Worm (Caenorhabditis elegans) whole organism, early embryonic: ENCODE results near the gene Y4C6B.4.
"Not testable (repeated sequence)": the region's sequence is repeated elsewhere in the genome, so short reads cannot be mapped to it uniquely, and the experiment has no call there.

Experiments
- B0310.2 ChIP-seq: sonication (generic microtip); optimal IDR thresholded peaks from 2 replicates; lab custom pipeline; 2016; ENCODE audit warnings: mild to moderate bottlenecking, missing genetic modification characterization, missing compliant biosample characterization
- F13C5.2 ChIP-seq: sonication (generic microtip); optimal IDR thresholded peaks from 2 replicates; lab custom pipeline; 2017; ENCODE audit warnings: mild to moderate bottlenecking, missing genetic modification characterization, inconsistent platforms, missing compliant biosample characterization
- ama-1 ChIP-seq: fragments of 150-350 bp; optimal IDR thresholded peaks from 2 replicates; lab custom pipeline; 2014
- ceh-13 ChIP-seq: fragments of 200-800 bp; sonication (Bioruptor generic); optimal IDR thresholded peaks from 2 replicates; lab custom pipeline; 2018; ENCODE audit warnings: mild to moderate bottlenecking, missing genetic modification characterization, missing compliant biosample characterization
- ceh-36 ChIP-seq: sonication (generic microtip); optimal IDR thresholded peaks from 2 replicates; lab custom pipeline; 2016; ENCODE audit warnings: missing genetic modification characterization, inconsistent platforms, missing compliant biosample characterization
- ets-7 ChIP-seq: sonication (generic microtip); optimal IDR thresholded peaks from 2 replicates; lab custom pipeline; 2016; ENCODE audit warnings: missing genotype, missing genetic modification characterization, missing compliant biosample characterization
- flt-1 ChIP-seq: fragments of 200-800 bp; sonication (Bioruptor generic); IDR thresholded peaks from 2 replicates; pipeline ENCODE4 v1.3.6; 2022; ENCODE audit warnings: missing genetic modification characterization, missing compliant biosample characterization
- hmbx-1 ChIP-seq: sonication (generic microtip); optimal IDR thresholded peaks from 2 replicates; lab custom pipeline; 2016; ENCODE audit warnings: mild to moderate bottlenecking, missing genetic modification characterization, missing compliant biosample characterization
- pes-1 ChIP-seq: fragments of 200-800 bp; sonication (Bioruptor generic); IDR thresholded peaks from 2 replicates; pipeline ENCODE4 v1.3.6; 2022; ENCODE audit warnings: missing genetic modification reagents, missing genetic modification characterization, missing compliant biosample characterization
- scrt-1 ChIP-seq: fragments of 200-800 bp; sonication (Bioruptor generic); IDR thresholded peaks from 2 replicates; pipeline ENCODE4 v1.3.6; 2022; ENCODE audit warnings: missing genetic modification characterization, missing compliant biosample characterization
- sea-1 ChIP-seq: fragments of 200-800 bp; sonication (Bioruptor generic); conservative IDR thresholded peaks from 2 replicates; pipeline ENCODE4 v1.3.6; 2022; ENCODE audit warnings: missing genetic modification characterization, missing compliant biosample characterization
- tbx-11 ChIP-seq: fragments of 200-800 bp; sonication (Bioruptor generic); IDR thresholded peaks from 2 replicates; pipeline ENCODE4 v1.3.6; 2022; ENCODE audit warnings: missing genetic modification characterization, missing compliant biosample characterization
- tbx-37 ChIP-seq: fragments of 200-800 bp; sonication (Bioruptor generic); conservative IDR thresholded peaks from 2 replicates; pipeline ENCODE4 v1.3.6; 2022; ENCODE audit warnings: missing genetic modification reagents, missing genetic modification characterization, missing compliant biosample characterization

DNA sequence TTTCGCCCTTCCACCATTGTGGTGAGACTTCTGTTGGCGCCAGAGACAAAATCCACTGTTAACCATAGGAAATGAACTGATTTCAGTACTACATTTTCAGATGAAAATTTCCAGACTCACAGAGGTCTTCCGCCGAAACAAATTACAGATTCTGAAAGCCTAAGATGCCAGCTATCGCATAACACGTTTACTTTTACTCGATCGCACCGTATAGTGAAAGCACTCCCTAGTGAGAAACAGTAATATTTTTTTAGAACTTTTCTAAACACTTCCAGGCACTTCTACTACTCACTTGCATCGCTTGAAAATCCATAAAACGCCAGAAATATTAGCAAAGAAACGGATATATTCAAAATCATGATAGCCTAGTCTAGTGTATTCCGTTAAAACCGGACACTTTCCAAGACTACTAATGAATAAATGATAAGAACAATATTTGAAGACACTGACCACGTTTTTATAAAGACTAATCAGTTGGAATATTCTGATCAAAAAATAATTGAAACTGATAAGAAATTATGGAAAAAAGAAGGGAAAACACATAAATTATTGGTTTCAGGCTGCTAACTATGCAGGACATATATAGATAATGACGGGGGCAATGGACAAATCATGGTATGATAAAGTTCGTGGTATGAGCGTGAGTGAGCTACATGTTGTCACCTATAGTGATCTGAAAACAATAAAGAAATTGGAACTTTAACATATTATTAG lies 24.4 kb downstream of the Y4C6B.4 start, which contains the start of gene gba-4:
- TF ChIP-seq tbx-11 (GFP tag; lab: Robert Waterston, UW); ceh-36 (tag; lab: Kevin White, UChicago); sea-1 (GFP tag; lab: Robert Waterston, UW); ama-1 (lab: Kevin White, UChicago); ets-7; scrt-1 (GFP tag; lab: Robert Waterston, UW); ceh-13 (GFP tag; lab: Kevin White, UChicago); B0310.2 (tag; lab: Kevin White, UChicago); F13C5.2; flt-1 (GFP tag; lab: Robert Waterston, UW); tbx-37; hmbx-1 (tag; lab: Kevin White, UChicago); pes-1: not testable (repeated sequence)
